Worm (Caenorhabditis elegans) whole organism, L1 larva: ENCODE results near the gene mcp-1.

Source experiments
- C04F5.9 ChIP-seq: sonication (generic microtip); optimal IDR thresholded peaks from 2 replicates; lab custom pipeline; 2016; ENCODE audit warnings: missing genetic modification characterization, missing compliant biosample characterization
- ama-1 ChIP-seq: fragments of 150-350 bp; optimal IDR thresholded peaks from 2 replicates; lab custom pipeline; 2014
- elt-2 ChIP-seq: sonication (generic microtip); optimal IDR thresholded peaks from 2 replicates; lab custom pipeline; 2016; ENCODE audit warnings: missing genetic modification characterization, mild to moderate bottlenecking, inconsistent platforms, missing compliant biosample characterization, missing genetic modification reagents
- hlh-17 ChIP-seq: fragments of 200-800 bp; sonication (Bioruptor generic); optimal IDR thresholded peaks from 2 replicates; lab custom pipeline; 2018; ENCODE audit warnings: missing genetic modification characterization, mild to moderate bottlenecking, missing compliant biosample characterization, moderate library complexity, borderline replicate concordance
- lin-13 ChIP-seq: fragments of 150-350 bp; optimal IDR thresholded peaks from 2 replicates; lab custom pipeline; 2014; ENCODE audit warnings: missing biosample characterization, missing genetic modification reagents, missing genetic modification characterization
- lin-35 ChIP-seq, 2 experiments: fragments of 150-350 bp; optimal IDR thresholded peaks; 2 replicates each; lab custom pipeline; 2014; ENCODE audit warnings: missing biosample characterization in 2 of 2, missing genetic modification characterization in 2 of 2, missing genetic modification reagents in 2 of 2
- nhr-11 ChIP-seq: fragments of 150-350 bp; optimal IDR thresholded peaks from 2 replicates; lab custom pipeline; 2014; ENCODE audit warnings: missing biosample characterization, missing genetic modification characterization
- unc-130 ChIP-seq: fragments of 150-350 bp; optimal IDR thresholded peaks from 2 replicates; lab custom pipeline; 2017; ENCODE audit warnings: missing biosample characterization, missing genetic modification characterization, inconsistent platforms
- ztf-11 ChIP-seq, 2 experiments: sonication (generic microtip); optimal IDR thresholded peaks; 2 replicates each; lab custom pipeline; 2016 to 2017; ENCODE audit warnings: missing genetic modification characterization in 2 of 2, missing biosample characterization in 1 of 2, missing compliant biosample characterization in 1 of 2

DNA sequence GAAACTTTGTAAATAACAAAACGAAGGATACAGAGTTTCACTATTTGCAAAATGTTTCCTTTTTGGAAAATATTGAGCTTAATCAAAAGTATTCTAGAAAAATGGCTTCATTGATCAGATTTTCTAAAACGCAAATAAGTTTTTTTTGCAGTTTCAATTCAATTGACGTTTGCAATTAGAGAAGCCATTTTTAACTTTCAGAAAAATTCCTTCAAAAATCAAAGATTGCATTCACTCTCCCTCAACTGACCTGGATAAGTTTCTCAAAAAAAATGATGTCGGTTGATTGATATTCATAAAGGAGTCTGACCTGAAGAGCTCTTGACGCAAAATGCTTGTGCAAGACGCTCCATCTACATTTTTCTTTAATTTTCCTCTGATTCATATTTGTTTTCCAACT, 12.1 kb downstream of the mcp-1 start:
- TF ChIP-seq unc-130 (no peak), lin-35 (GFP tag; optimal IDR thresholded peaks at IDR 0.05; lab: Kevin White, UChicago) (no peak), hlh-17 (GFP tag; lab: Kevin White, UChicago) (no peak), lin-13 (GFP tag; lab: Kevin White, UChicago) (no peak), ama-1 (lab: Kevin White, UChicago) (no peak), elt-2 (tag; lab: Kevin White, UChicago) (no peak), nhr-11 (no peak), C04F5.9 (tag; lab: Kevin White, UChicago) (no peak), ztf-11 (tag; optimal IDR thresholded peaks at IDR 0.05; lab: Kevin White, UChicago) (no peak)
